Worm (Caenorhabditis elegans) whole organism, L4/young adult: ENCODE measurements around the gene F01D5.5.
A peak's percentile ranks its signal among the peaks of the same experiment; 100 is the strongest.

Experiments
- W03F9.2 ChIP-seq: fragments of 150-350 bp; optimal IDR thresholded peaks from 2 replicates; lab custom pipeline; 2014; ENCODE audit warnings: missing biosample characterization, missing genetic modification characterization
- dao-5 ChIP-seq: sonication (generic microtip); optimal IDR thresholded peaks from 2 replicates; lab custom pipeline; 2016; ENCODE audit warnings: missing genotype, missing genetic modification characterization, moderate library complexity, missing compliant biosample characterization
- him-1 ChIP-seq: sonication (generic microtip); optimal IDR thresholded peaks from 2 replicates; lab custom pipeline; 2016; ENCODE audit warnings: missing genotype, missing genetic modification reagents, missing genetic modification characterization, missing compliant biosample characterization

The F01D5.5 gene

ce11 chrII:14002200-14002599 is at the start of gene F01D5.5:
TSS of gene F01D5.5 (minus strand) at chrII:14002300.
- no peak for TF ChIP-seq him-1
- TF ChIP-seq dao-5 (tag; lab: Kevin White, UChicago), result no peak
- no peak for TF ChIP-seq W03F9.2

ce11 chrII:14051474-14051934 is 49.4 kb upstream of the F01D5.5 start:
- TF ChIP-seq W03F9.2 (no peak), him-1 (no peak), dao-5 (tag; lab: Kevin White, UChicago) (no peak)

DNA sequence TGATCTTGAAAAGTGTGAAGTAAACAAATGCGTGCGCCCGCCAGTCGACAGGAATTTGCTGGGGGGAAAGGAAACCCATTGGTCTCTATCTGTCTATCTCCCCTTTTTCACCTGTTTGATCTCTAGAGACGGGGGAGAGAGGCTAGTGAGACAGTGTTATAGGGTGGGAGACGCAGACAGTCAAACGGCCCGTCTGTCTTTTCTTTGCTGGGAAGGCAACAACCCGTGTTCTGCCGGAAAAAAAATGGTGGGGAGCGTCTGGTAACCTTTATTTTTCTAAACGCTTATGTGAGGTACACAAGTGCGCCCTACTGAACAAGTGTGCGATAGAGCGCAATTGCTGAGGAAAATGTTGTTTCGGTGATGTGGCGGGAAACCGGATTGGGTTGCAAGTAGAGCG is 48.4 kb upstream of the F01D5.5 start:
- no peak for TF ChIP-seq W03F9.2
- no peak for TF ChIP-seq him-1
- TF ChIP-seq dao-5 (tag; lab: Kevin White, UChicago), result no peak

DNA sequence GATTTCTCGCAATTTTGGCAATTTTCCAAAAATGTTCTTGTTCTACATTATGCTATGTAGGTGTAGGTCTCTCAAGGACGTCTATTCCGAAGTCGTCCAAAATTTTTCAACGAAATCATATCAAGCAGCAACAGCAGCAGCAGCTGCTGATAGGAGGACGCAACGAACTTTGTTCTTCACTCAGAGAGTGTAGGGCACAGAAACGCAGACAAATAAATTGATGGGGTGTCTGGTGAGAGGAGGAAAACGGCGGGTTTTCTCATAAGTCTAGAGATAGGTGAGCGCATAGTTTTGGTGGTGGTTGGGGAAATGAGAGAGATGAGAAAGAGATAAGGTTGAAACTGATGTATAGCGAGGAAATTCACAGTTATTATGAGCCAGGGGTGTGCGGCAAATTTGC is 47.0 kb upstream of the F01D5.5 start:
- TF ChIP-seq him-1 (no peak), W03F9.2 (no peak), dao-5 (tag; lab: Kevin White, UChicago) (no peak)

- TF ChIP-seq W03F9.2, result no peak
Observed at ce11 chrII:14046491-14046890, 44.4 kb upstream of the F01D5.5 start.

DNA sequence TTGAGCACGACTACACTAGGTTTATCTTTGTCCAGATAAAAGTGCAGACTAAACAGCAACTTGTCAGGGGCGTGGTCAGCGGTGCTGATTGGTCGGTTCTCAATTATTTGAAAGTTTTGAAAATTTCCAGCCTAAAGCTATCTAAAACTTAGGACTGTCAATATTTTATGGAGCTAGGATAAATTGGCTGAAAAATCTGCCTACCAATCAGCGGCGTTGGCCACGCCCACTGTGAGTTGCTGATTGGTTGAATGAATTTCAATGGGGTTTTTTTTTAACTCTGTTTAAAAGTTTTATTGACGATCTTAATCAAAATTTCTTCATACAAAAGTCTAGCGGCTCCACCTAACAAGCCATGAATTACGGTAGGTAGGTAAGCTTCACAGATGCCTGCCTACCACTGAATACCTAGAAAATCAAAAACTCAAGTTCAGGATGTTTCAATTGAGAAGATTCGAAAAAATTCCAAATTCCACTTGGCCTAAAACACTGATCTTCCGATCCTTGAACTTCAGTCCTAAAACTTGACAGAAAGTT is 43.9 kb upstream of the F01D5.5 start:
- TF ChIP-seq dao-5 (tag; lab: Kevin White, UChicago) (no peak), W03F9.2 (no peak), him-1 (no peak)

ce11 chrII:14045235-14045634 is 43.1 kb upstream of the F01D5.5 start:
- TF ChIP-seq dao-5 (tag; lab: Kevin White, UChicago) (no peak), him-1 (no peak), W03F9.2 (no peak)

DNA sequence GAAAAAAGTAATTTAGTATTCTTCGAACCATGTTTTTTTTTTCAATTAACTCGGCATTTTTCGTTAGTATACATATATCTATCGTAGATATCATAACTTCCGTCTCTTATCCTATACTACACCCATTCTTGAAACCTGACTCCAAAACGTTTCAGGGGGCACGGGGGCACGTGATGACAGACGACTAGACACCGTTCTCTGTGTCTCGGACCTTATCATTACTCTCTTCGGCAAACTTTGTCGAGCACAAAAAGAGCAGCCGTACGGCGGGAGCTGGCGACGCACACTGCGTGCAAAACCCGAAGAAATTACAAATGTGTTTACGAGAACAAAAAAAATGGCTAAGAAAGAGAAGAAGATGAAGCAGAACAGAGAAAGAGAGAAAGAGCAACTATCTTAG is 42.1 kb upstream of the F01D5.5 start:
- peak; percentile 83 for TF ChIP-seq him-1
- no peak for TF ChIP-seq dao-5 (tag; lab: Kevin White, UChicago)
- TF ChIP-seq W03F9.2, result peak; percentile 33

- TF ChIP-seq him-1, result no peak
- no peak for TF ChIP-seq dao-5 (tag; lab: Kevin White, UChicago)
Observed at ce11 chrII:14042836-14043604, 40.9 kb upstream of the F01D5.5 start.

DNA sequence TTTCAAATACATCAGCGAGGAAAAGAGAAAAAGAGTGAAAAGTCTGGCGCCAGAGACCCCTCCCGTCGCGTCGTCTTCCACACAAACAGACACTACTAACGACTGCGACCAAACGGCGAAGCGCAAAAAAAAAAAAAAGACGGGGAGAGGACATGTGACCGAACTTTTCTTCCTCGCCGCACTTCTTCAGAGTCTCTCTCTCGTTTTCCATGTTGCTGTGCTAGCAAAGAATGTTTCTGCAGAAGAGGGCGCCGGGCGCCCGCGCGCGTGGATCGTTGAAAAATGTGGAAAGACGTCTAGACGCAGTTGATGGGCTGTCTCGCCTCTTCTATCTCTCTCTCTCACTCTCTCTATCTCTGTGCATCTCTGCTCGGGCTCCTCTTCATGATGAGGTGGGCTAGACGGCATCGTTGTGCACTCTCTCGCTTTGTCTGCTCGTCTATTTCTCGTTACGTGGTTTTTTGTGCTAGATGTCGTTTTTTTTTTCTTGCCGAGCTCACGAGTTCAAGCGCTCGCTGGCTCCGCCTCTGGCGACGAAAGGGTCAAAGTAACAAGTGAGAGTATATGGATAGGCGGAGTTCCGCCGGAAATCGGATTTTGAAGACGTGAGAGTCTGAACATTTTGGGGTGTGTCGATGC is 38.2 kb upstream of the F01D5.5 start:
- TF ChIP-seq him-1 (peak; percentile 91), dao-5 (tag; lab: Kevin White, UChicago) (peak; percentile 19), W03F9.2 (peak; percentile 39)

DNA sequence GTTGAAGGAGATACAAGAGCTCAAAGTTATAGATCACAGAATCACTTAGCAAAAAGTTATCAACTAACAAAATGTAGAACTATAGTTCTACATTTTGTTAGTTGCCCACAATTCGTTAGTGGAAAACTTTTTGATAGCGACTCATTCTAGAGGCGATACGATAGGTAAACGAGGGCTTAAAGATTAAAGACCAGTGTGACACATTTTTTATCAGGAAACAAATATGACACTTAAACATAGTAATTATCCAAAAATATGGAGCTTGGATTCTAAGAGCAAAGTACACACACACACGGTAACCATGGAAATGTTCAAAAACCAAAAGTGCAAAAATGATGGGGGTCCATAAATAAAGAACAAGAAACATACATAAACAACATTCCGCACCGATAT is 37.7 kb upstream of the F01D5.5 start:
- TF ChIP-seq W03F9.2 (no peak), dao-5 (tag; lab: Kevin White, UChicago) (no peak), him-1 (no peak)

DNA sequence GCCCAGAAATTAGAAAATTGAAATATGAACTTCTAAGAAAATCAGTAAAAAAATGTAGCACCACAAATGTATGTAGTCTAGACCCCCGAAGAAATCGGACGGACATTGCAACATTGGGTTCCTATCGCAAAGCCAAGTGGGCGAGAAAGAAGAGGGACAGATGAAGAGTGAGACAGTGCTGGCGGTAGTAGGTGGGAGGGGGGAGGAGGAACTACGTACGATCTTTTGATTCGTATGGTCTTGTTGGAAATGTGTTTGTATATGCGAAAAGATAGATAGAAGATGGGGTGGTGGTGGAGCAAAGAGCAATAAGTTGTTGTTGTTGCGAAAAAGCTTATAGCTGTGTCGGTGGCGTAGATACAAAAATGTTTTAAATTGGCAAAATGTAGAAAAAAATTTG is 36.2 kb upstream of the F01D5.5 start:
- TF ChIP-seq dao-5 (tag; lab: Kevin White, UChicago), result no peak
- TF ChIP-seq W03F9.2, result no peak
- no peak for TF ChIP-seq him-1

DNA sequence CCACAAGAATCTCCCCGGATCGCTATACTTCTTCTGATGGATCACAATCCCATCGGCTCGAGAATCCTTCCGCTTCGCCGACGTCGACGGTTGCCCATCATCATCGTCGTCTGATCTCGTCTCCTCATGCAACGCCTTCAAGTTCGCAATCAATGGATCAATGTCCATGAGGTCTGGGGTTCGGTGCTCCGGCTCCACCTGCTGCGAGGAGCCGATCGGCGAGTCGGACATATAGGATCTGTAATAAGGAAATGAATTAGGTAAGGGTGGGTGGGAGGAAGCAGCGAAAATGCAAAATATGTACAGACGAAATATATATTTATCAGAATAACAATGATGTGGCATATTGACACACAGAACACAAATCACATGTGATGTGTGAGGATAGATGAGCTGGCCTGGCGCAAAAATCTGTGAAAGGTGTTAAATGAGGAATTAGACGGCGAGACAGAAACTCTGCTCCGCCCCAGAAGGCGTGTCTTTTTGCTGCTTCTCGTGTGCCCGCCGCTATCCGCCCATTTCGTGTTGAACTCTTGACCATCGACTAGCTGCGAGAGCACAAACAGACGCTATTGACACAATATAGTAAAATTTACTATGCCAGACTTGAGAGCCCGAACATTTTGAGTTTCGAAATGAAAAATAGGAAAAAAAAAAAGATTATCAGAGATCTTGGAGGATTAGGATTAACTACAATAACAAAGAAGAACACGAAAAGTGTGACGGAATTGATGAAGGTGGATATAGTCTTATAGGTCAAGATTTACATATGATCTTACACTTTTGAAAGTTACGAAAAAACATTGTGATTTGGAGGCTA is 35.6 kb upstream of the F01D5.5 start:
- no peak for TF ChIP-seq dao-5 (tag; lab: Kevin White, UChicago)
- TF ChIP-seq W03F9.2, result no peak
- no peak for TF ChIP-seq him-1

DNA sequence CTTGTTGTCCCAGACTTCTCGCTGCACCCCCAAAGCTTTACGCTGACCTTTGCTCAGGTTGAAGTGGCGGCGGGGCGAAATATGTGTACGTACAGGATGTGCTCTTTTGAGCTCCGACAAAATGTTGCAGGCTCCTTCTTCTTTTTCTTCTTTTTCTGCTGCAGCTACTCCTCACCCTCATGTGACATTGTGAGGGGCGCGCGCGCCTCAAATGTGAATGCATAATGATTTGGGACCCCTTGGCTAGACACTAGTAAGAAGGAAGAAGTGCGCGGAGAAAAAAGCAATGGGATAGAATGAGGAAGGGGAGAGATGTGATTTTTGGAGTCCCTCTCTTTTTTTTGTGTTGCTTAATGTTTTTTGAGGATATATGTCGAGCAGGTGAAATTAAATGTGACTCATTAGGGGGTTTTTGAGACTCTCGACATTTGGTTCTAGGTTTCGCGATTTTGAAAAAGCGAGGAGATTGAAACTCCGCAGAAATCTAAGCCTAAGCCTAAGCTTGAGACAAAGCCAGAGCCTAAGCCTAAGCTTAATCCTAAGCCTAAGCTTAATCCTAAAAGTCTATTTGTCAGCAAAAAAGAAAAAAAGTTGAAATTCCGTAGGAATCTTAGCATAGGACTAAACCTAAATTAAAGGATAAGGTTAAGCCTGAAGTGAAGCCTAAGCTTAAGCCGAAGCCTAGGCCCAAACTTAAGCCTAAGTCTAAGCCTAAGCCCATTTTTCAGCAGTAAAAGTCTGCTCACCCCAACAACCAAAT is 34.8 kb upstream of the F01D5.5 start:
- TF ChIP-seq W03F9.2 (no peak), him-1 (peak; percentile 55), dao-5 (tag; lab: Kevin White, UChicago) (no peak)
